Fruit fly (Drosophila melanogaster) whole organism, embryonic: ENCODE measurements around the gene CG13055.

ENCODE experiments used
- Asciz ChIP-seq: fragments of 200-800 bp; sonication (Bioruptor generic); optimal IDR thresholded peaks from 2 replicates; lab custom pipeline; 2017; ENCODE audit warnings: missing biosample characterization, mild to moderate bottlenecking, missing genetic modification characterization, missing genetic modification reagents
- Bdp1 ChIP-seq: fragments of 200-800 bp; sonication (Bioruptor generic); optimal IDR thresholded peaks from 3 replicates; lab custom pipeline; 2016; ENCODE audit warnings: missing biosample characterization, missing genetic modification characterization
- Blimp-1 ChIP-seq: fragments of 200-800 bp; sonication (Bioruptor generic); optimal IDR thresholded peaks from 3 replicates; lab custom pipeline; 2018; ENCODE audit warnings: missing biosample characterization, missing genetic modification characterization, mild to moderate bottlenecking, moderate library complexity, missing genetic modification reagents
- BtbVII ChIP-seq: fragments of 200-800 bp; sonication (Bioruptor generic); optimal IDR thresholded peaks from 3 replicates; lab custom pipeline; 2017; ENCODE audit warnings: missing biosample characterization, mild to moderate bottlenecking, missing genetic modification characterization
- C15 ChIP-seq: fragments of 200-800 bp; sonication (Bioruptor generic); IDR thresholded peaks from 3 replicates; pipeline ENCODE4 v1.3.6; 2022; ENCODE audit warnings: missing biosample characterization, missing genetic modification characterization
- CG13287 ChIP-seq: fragments of 200-800 bp; sonication (Bioruptor generic); IDR thresholded peaks from 2 replicates; pipeline ENCODE4 v1.3.6; 2022; ENCODE audit warnings: missing biosample characterization, missing genetic modification characterization; ENCODE audit not compliant: partially characterized antibody
- CG15073 ChIP-seq: fragments of 200-800 bp; sonication (Bioruptor generic); optimal IDR thresholded peaks from 2 replicates; lab custom pipeline; 2016; ENCODE audit warnings: missing biosample characterization, missing genetic modification characterization
- CG1529 ChIP-seq: fragments of 200-800 bp; sonication (Bioruptor generic); optimal IDR thresholded peaks from 3 replicates; lab custom pipeline; 2018; ENCODE audit warnings: missing biosample characterization, missing genetic modification characterization
- CG18011 ChIP-seq: fragments of 200-800 bp; sonication (Bioruptor generic); optimal IDR thresholded peaks from 2 replicates; lab custom pipeline; 2017; ENCODE audit warnings: missing biosample characterization, missing genetic modification characterization, mild to moderate bottlenecking, moderate library complexity, missing genotype
- CG18476 ChIP-seq: fragments of 200-800 bp; sonication (Bioruptor generic); optimal IDR thresholded peaks from 2 replicates; lab custom pipeline; 2016; ENCODE audit warnings: missing biosample characterization, mild to moderate bottlenecking, missing genetic modification characterization
- CG2875 ChIP-seq: fragments of 200-800 bp; sonication (Bioruptor generic); optimal IDR thresholded peaks from 2 replicates; lab custom pipeline; 2017; ENCODE audit warnings: missing biosample characterization, mild to moderate bottlenecking, missing genetic modification characterization, missing genetic modification reagents
- CG30020 ChIP-seq: fragments of 200-800 bp; optimal IDR thresholded peaks from 2 replicates; lab custom pipeline; 2019; ENCODE audit warnings: missing biosample characterization, mild to moderate bottlenecking, missing genetic modification characterization, moderate library complexity
- CG6254 ChIP-seq: fragments of 200-800 bp; sonication (Bioruptor generic); optimal IDR thresholded peaks from 3 replicates; lab custom pipeline; 2017; ENCODE audit warnings: mild to moderate bottlenecking, missing biosample characterization, missing genetic modification reagents, missing genetic modification characterization
- CG7963 ChIP-seq: fragments of 200-800 bp; sonication (Bioruptor generic); IDR thresholded peaks from 3 replicates; pipeline ENCODE4 v1.3.6; 2022; ENCODE audit warnings: missing biosample characterization, missing genetic modification characterization; ENCODE audit not compliant: partially characterized antibody
- CG9609 ChIP-seq: fragments of 200-800 bp; sonication (Bioruptor generic); optimal IDR thresholded peaks from 3 replicates; lab custom pipeline; 2016; ENCODE audit warnings: missing biosample characterization, missing genetic modification characterization
- CoRest ChIP-seq: fragments of 200-800 bp; sonication (Bioruptor generic); optimal IDR thresholded peaks from 3 replicates; lab custom pipeline; 2018; ENCODE audit warnings: missing biosample characterization, mild to moderate bottlenecking, missing genetic modification characterization, moderate library complexity
- Dfd ChIP-seq, 2 experiments: fragments of >200 bp; optimal IDR thresholded peaks; 2 replicates each; lab custom pipeline; 2017; ENCODE audit warnings: missing biosample characterization in 2 of 2, missing genetic modification characterization in 2 of 2
- Ets65A ChIP-seq: fragments of 200-800 bp; sonication (Bioruptor generic); peaks from one replicate; lab custom pipeline; 2016; ENCODE audit warnings: missing biosample characterization, missing genetic modification characterization
- MTF-1 ChIP-seq: fragments of 200-800 bp; sonication (Bioruptor generic); optimal IDR thresholded peaks from 2 replicates; lab custom pipeline; 2018; ENCODE audit warnings: missing biosample characterization, mild to moderate bottlenecking, missing genetic modification characterization, borderline replicate concordance
- Mad ChIP-seq: fragments of 200-800 bp; sonication (Bioruptor generic); optimal IDR thresholded peaks from 2 replicates; lab custom pipeline; 2016; ENCODE audit warnings: missing biosample characterization, missing genetic modification characterization
- Meics ChIP-seq: fragments of 200-800 bp; sonication (Bioruptor generic); optimal IDR thresholded peaks from 2 replicates; lab custom pipeline; 2017; ENCODE audit warnings: missing biosample characterization, mild to moderate bottlenecking, missing genetic modification characterization
- Oaz ChIP-seq: fragments of 200-800 bp; sonication (Bioruptor generic); IDR thresholded peaks from 2 replicates; pipeline ENCODE4 v1.3.6; 2022; ENCODE audit warnings: missing biosample characterization, missing genetic modification characterization
- Oli ChIP-seq: fragments of 200-800 bp; sonication (Bioruptor generic); optimal IDR thresholded peaks from 2 replicates; lab custom pipeline; 2018; ENCODE audit warnings: missing biosample characterization, mild to moderate bottlenecking, missing genetic modification characterization, moderate library complexity
- Vsx1 ChIP-seq: fragments of 200-800 bp; sonication (Bioruptor generic); optimal IDR thresholded peaks from 2 replicates; lab custom pipeline; 2017; ENCODE audit warnings: missing biosample characterization, mild to moderate bottlenecking, missing genetic modification characterization, missing genetic modification reagents
- YL-1 ChIP-seq: fragments of 200-800 bp; sonication (Bioruptor generic); optimal IDR thresholded peaks from 3 replicates; lab custom pipeline; 2017; ENCODE audit warnings: missing biosample characterization, mild to moderate bottlenecking, missing genetic modification characterization
- ac ChIP-seq: fragments of 200-800 bp; sonication (Bioruptor generic); optimal IDR thresholded peaks from 3 replicates; lab custom pipeline; 2017; ENCODE audit warnings: missing biosample characterization, mild to moderate bottlenecking, missing genetic modification characterization
- ara ChIP-seq: fragments of 200-800 bp; sonication (Bioruptor generic); IDR thresholded peaks from 2 replicates; pipeline ENCODE4 v1.3.6; 2022; ENCODE audit warnings: missing biosample characterization, missing genetic modification characterization
- cato ChIP-seq: fragments of 200-800 bp; sonication (Bioruptor generic); optimal IDR thresholded peaks from 2 replicates; lab custom pipeline; 2016; ENCODE audit warnings: missing biosample characterization, missing genetic modification characterization, borderline replicate concordance
- dmrt11E ChIP-seq: fragments of 200-800 bp; sonication (Bioruptor generic); optimal IDR thresholded peaks from 3 replicates; lab custom pipeline; 2018; ENCODE audit warnings: missing biosample characterization, mild to moderate bottlenecking, missing genetic modification characterization, moderate library complexity
- esg ChIP-seq: fragments of 200-800 bp; sonication (Bioruptor generic); conservative IDR thresholded peaks from 2 replicates; pipeline ENCODE4 v1.3.6; 2022; ENCODE audit warnings: missing biosample characterization, missing genetic modification characterization
- fd102C ChIP-seq: fragments of 200-800 bp; sonication (Bioruptor generic); optimal IDR thresholded peaks from 2 replicates; lab custom pipeline; 2018; ENCODE audit warnings: missing biosample characterization, mild to moderate bottlenecking, missing genetic modification characterization, moderate library complexity
- h ChIP-seq: fragments of >200 bp; optimal IDR thresholded peaks from 2 replicates; lab custom pipeline; 2017
- lov ChIP-seq, 2 experiments: fragments of 200-800 bp in 1 of 2; fragments of >200 bp in 1 of 2; sonication (Bioruptor generic) in 1 of 2; IDR thresholded peaks in 1 of 2; optimal IDR thresholded peaks in 1 of 2; 2 replicates in 1 of 2; 3 replicates in 1 of 2; pipeline versions ENCODE4 v1.3.6 to Lab custom; 2017 to 2022; ENCODE audit warnings: missing biosample characterization in 1 of 2, missing genetic modification characterization in 1 of 2
- pnt ChIP-seq: fragments of 200-800 bp; sonication (Bioruptor generic); optimal IDR thresholded peaks from 3 replicates; lab custom pipeline; 2016; ENCODE audit warnings: missing biosample characterization, missing genetic modification characterization
- row ChIP-seq: fragments of 200-800 bp; sonication (Bioruptor generic); IDR thresholded peaks from 3 replicates; pipeline ENCODE4 v1.3.6; 2022; ENCODE audit warnings: missing biosample characterization, missing genetic modification characterization
- run ChIP-seq: fragments of 200-800 bp; sonication (Bioruptor generic); optimal IDR thresholded peaks from 3 replicates; lab custom pipeline; 2018; ENCODE audit warnings: missing biosample characterization, mild to moderate bottlenecking, missing genetic modification characterization
- sc ChIP-seq, 3 experiments: fragments of >200 bp in 2 of 3; fragments of 200-800 bp in 1 of 3; sonication (Bioruptor generic) in 1 of 3; optimal IDR thresholded peaks; 2 replicates in 2 of 3; 3 replicates in 1 of 3; lab custom pipeline; 2017; ENCODE audit warnings: mild to moderate bottlenecking in 1 of 3, missing biosample characterization in 1 of 3, missing genetic modification characterization in 1 of 3, missing genetic modification reagents in 1 of 3
- schlank ChIP-seq: fragments of 200-800 bp; sonication (Bioruptor generic); optimal IDR thresholded peaks from 2 replicates; lab custom pipeline; 2018; ENCODE audit warnings: missing biosample characterization, mild to moderate bottlenecking, missing genetic modification characterization
- tap ChIP-seq: fragments of 200-800 bp; optimal IDR thresholded peaks from 3 replicates; lab custom pipeline; 2019; ENCODE audit warnings: missing biosample characterization, mild to moderate bottlenecking, missing genetic modification characterization, moderate library complexity
- wek ChIP-seq: fragments of 200-800 bp; sonication (Bioruptor generic); optimal IDR thresholded peaks from 3 replicates; lab custom pipeline; 2018; ENCODE audit warnings: missing biosample characterization, mild to moderate bottlenecking, missing genetic modification characterization, moderate library complexity
- z ChIP-seq: fragments of 200-800 bp; sonication (Bioruptor generic); IDR thresholded peaks from 3 replicates; pipeline ENCODE4 v1.3.6; 2022; ENCODE audit warnings: missing biosample characterization, missing genetic modification characterization

The CG13055 gene

DNA sequence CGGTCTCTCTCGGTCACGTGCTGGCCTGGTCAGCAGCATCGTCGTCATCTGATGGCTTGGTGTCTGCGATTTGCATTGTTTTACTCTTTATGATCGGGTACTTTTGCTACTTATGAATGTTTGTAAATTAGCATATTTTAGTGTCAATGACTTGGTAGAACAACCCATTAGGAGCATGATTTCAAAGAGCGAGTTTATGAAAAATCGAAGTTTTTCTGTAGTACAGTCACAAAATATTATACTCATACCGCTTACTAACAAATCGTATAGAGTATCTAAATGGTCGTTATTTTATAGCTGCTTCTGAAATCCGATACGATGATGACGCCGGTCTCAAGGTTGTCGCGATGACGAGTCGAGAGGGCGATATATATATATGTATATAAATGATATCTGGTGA lies 34.1 kb upstream of the CG13055 start (continued):
- TF ChIP-seq lov (optimal IDR thresholded peaks at IDR 0.05; lab: Kevin White, UChicago) (no peak), lov (GFP tag; IDR thresholded peaks at IDR 0.05; lab: Robert Waterston, UW) (no peak), cato (GFP tag; lab: Kevin White, UChicago) (no peak), CG9609 (GFP tag; lab: Kevin White, UChicago) (no peak), CG2875 (no peak), h (lab: Kevin White, UChicago) (no peak), CG7963 (no peak), CG30020 (tag; lab: Kevin White, UChicago) (no peak), CG18011 (GFP tag; lab: Kevin White, UChicago) (no peak), Asciz (GFP tag; lab: Kevin White, UChicago) (no peak), tap (tag; lab: Kevin White, UChicago) (peak; percentile 40), BtbVII (GFP tag; lab: Kevin White, UChicago) (no peak), ara (GFP tag; lab: Robert Waterston, UW) (no peak), Blimp-1 (GFP tag; lab: Kevin White, UChicago) (peak; percentile 23), sc (optimal IDR thresholded peaks at IDR 0.05; lab: Kevin White, UChicago) (no peak), sc (GFP tag; optimal IDR thresholded peaks at IDR 0.05; lab: Kevin White, UChicago) (no peak), CG1529 (GFP tag; lab: Kevin White, UChicago) (no peak), Mad (GFP tag; lab: Kevin White, UChicago) (no peak), CG15073 (GFP tag; lab: Kevin White, UChicago) (no peak), Oli (tag; lab: Kevin White, UChicago) (peak; percentile 44), ac (GFP tag; lab: Kevin White, UChicago) (no peak), row (GFP tag; lab: Robert Waterston, UW) (peak; percentile 66), Meics (no peak), run (tag; lab: Kevin White, UChicago) (peak; percentile 6), Vsx1 (GFP tag; lab: Kevin White, UChicago) (no peak), Oaz (GFP tag; lab: Robert Waterston, UW) (no peak), z (GFP tag; lab: Robert Waterston, UW) (no peak), esg (peak; percentile 27; the same call in 1 of the 2 replicates), fd102C (GFP tag; lab: Kevin White, UChicago) (no peak), Dfd (GFP tag; optimal IDR thresholded peaks at IDR 0.05; lab: Kevin White, UChicago) (no peak), dmrt11E (tag; lab: Kevin White, UChicago) (no peak), YL-1 (GFP tag; lab: Kevin White, UChicago) (no peak), MTF-1 (GFP tag; lab: Kevin White, UChicago) (no peak), Ets65A (GFP tag; lab: Kevin White, UChicago) (peak; percentile 29), schlank (tag; lab: Kevin White, UChicago) (no peak), pnt (GFP tag; lab: Kevin White, UChicago) (peak; percentile 3), CG13287 (GFP tag; lab: Robert Waterston, UW) (no peak), C15 (GFP tag; lab: Robert Waterston, UW) (0 out of 3 replicates have a peak, but pooled peaks have one; percentile 15), Bdp1 (no peak), CG6254 (no peak), wek (GFP tag; lab: Kevin White, UChicago) (no peak), CoRest (tag; lab: Kevin White, UChicago) (peak; percentile 16), CG18476 (GFP tag; lab: Kevin White, UChicago) (no peak)
- TF ChIP-seq, all 482 proteins: peak for 66
